Worm (Caenorhabditis elegans) whole organism, L4 larva: ENCODE data around the gene C48B4.6.

ENCODE experiments used
- F37D6.2 ChIP-seq: sonication (generic microtip); optimal IDR thresholded peaks from 2 replicates; lab custom pipeline; 2016; ENCODE audit warnings: mild to moderate bottlenecking, missing genetic modification characterization, missing compliant biosample characterization
- Y75B8A.6 ChIP-seq: fragments of 200-800 bp; sonication (Bioruptor generic); IDR thresholded peaks from 2 replicates; pipeline ENCODE4 v1.3.6; 2022; ENCODE audit warnings: missing genetic modification reagents, missing genetic modification characterization, missing compliant biosample characterization
- ZK546.5 ChIP-seq, 2 experiments: sonication (generic microtip); optimal IDR thresholded peaks; 2 replicates each; lab custom pipeline; 2017; ENCODE audit warnings: missing biosample characterization in 2 of 2, missing genetic modification characterization in 2 of 2
- aly-2 ChIP-seq: sonication (generic microtip); optimal IDR thresholded peaks from 2 replicates; lab custom pipeline; 2018; ENCODE audit warnings: missing biosample characterization, missing genetic modification characterization
- ama-1 ChIP-seq: fragments of 150-350 bp; optimal IDR thresholded peaks from 2 replicates; lab custom pipeline; 2014; ENCODE audit warnings: inconsistent platforms, mixed read lengths
- ceh-20 ChIP-seq: fragments of 200-800 bp; sonication (Bioruptor generic); IDR thresholded peaks from 2 replicates; pipeline ENCODE4 v1.3.6; 2022; ENCODE audit warnings: missing genetic modification reagents, missing genetic modification characterization, missing compliant biosample characterization
- ceh-32 ChIP-seq: sonication (generic microtip); optimal IDR thresholded peaks from 2 replicates; lab custom pipeline; 2016; ENCODE audit warnings: mild to moderate bottlenecking, missing genetic modification characterization, missing compliant biosample characterization; ENCODE audit not compliant: poor library complexity
- ceh-82 ChIP-seq: sonication (generic microtip); optimal IDR thresholded peaks from 2 replicates; lab custom pipeline; 2017; ENCODE audit warnings: missing biosample characterization, missing genetic modification characterization
- daf-12 ChIP-seq: fragments of 150-350 bp; optimal IDR thresholded peaks from 2 replicates; lab custom pipeline; 2014; ENCODE audit warnings: missing biosample characterization, missing genetic modification reagents, missing genetic modification characterization
- daf-19 ChIP-seq: fragments of 200-800 bp; sonication (Bioruptor generic); conservative IDR thresholded peaks from 2 replicates; pipeline ENCODE4 v1.3.6; 2022; ENCODE audit warnings: missing genetic modification characterization, missing compliant biosample characterization
- duxl-1 ChIP-seq: sonication (generic microtip); optimal IDR thresholded peaks from 2 replicates; lab custom pipeline; 2016; ENCODE audit warnings: mild to moderate bottlenecking, missing genetic modification characterization, moderate library complexity, missing compliant biosample characterization; ENCODE audit not compliant: poor library complexity
- dve-1 ChIP-seq: sonication (generic microtip); optimal IDR thresholded peaks from 2 replicates; lab custom pipeline; 2017; ENCODE audit warnings: antibody characterized with exemption, mild to moderate bottlenecking, missing genetic modification characterization, missing compliant biosample characterization; ENCODE audit not compliant: insufficient read depth
- egl-27 ChIP-seq: sonication (generic microtip); optimal IDR thresholded peaks from 3 replicates; lab custom pipeline; 2017; ENCODE audit warnings: missing biosample characterization, missing genetic modification reagents, missing genetic modification characterization
- gei-8 ChIP-seq: fragments of 200-800 bp; sonication (Bioruptor generic); optimal IDR thresholded peaks from 2 replicates; lab custom pipeline; 2018; ENCODE audit warnings: mild to moderate bottlenecking, missing genetic modification characterization, missing compliant biosample characterization
- hlh-30 ChIP-seq: sonication (generic microtip); optimal IDR thresholded peaks from 2 replicates; lab custom pipeline; 2017; ENCODE audit warnings: antibody characterized with exemption, mild to moderate bottlenecking, missing genetic modification characterization, missing compliant biosample characterization; ENCODE audit not compliant: insufficient read depth
- lin-1 ChIP-seq: fragments of 200-800 bp; sonication (Bioruptor generic); IDR thresholded peaks from 2 replicates; pipeline ENCODE4 v1.3.6; 2022; ENCODE audit warnings: missing genetic modification reagents, missing genetic modification characterization, missing compliant biosample characterization
- lin-29 ChIP-seq: fragments of 200-800 bp; sonication (Bioruptor generic); IDR thresholded peaks from 2 replicates; pipeline ENCODE4 v1.3.6; 2022; ENCODE audit warnings: missing genetic modification reagents, missing genetic modification characterization, missing compliant biosample characterization
- lin-39 ChIP-seq: fragments of 150-350 bp; optimal IDR thresholded peaks from 2 replicates; lab custom pipeline; 2014; ENCODE audit warnings: missing biosample characterization, missing genetic modification reagents, missing genetic modification characterization
- madf-5 ChIP-seq, 2 experiments: fragments of 200-800 bp; sonication (Bioruptor generic); IDR thresholded peaks; 2 replicates each; pipeline ENCODE4 v1.3.6; 2022; ENCODE audit warnings: missing compliant biosample characterization in 2 of 2, missing genetic modification characterization in 2 of 2
- mdl-1 ChIP-seq, 2 experiments: fragments of 150-350 bp in 1 of 2; sonication (generic microtip) in 1 of 2; optimal IDR thresholded peaks; 2 replicates each; lab custom pipeline; 2014 to 2017; ENCODE audit warnings: missing biosample characterization in 2 of 2, missing genetic modification characterization in 2 of 2
- mep-1 ChIP-seq: fragments of 150-350 bp; sonication (generic microtip); optimal IDR thresholded peaks from 3 replicates; lab custom pipeline; 2014; ENCODE audit warnings: missing biosample characterization, missing genetic modification characterization
- mes-2 ChIP-seq: sonication (generic microtip); optimal IDR thresholded peaks from 2 replicates; lab custom pipeline; 2016; ENCODE audit warnings: missing genotype, mild to moderate bottlenecking, missing genetic modification characterization, missing compliant biosample characterization; ENCODE audit not compliant: poor library complexity, severe bottlenecking
- mxl-3 ChIP-seq: fragments of 200-800 bp; sonication (Bioruptor generic); optimal IDR thresholded peaks from 2 replicates; lab custom pipeline; 2018; ENCODE audit warnings: mild to moderate bottlenecking, missing genetic modification characterization, missing compliant biosample characterization
- nhr-102 ChIP-seq: sonication (generic microtip); optimal IDR thresholded peaks from 2 replicates; lab custom pipeline; 2016; ENCODE audit warnings: mild to moderate bottlenecking, missing genetic modification characterization, moderate library complexity, missing compliant biosample characterization
- nhr-237 ChIP-seq: sonication (generic microtip); optimal IDR thresholded peaks from 2 replicates; lab custom pipeline; 2017; ENCODE audit warnings: missing biosample characterization, missing genetic modification characterization
- nhr-42 ChIP-seq: fragments of 200-800 bp; sonication (Bioruptor generic); IDR thresholded peaks from 2 replicates; pipeline ENCODE4 v1.3.6; 2022; ENCODE audit warnings: missing genetic modification characterization, missing compliant biosample characterization
- nhr-76 ChIP-seq: fragments of 150-350 bp; optimal IDR thresholded peaks from 2 replicates; lab custom pipeline; 2014; ENCODE audit warnings: missing biosample characterization, missing genetic modification characterization
- pha-4 ChIP-seq, 2 experiments: fragments of 150-350 bp in 1 of 2; fragments of 200-800 bp in 1 of 2; sonication (Bioruptor generic) in 1 of 2; IDR thresholded peaks in 1 of 2; optimal IDR thresholded peaks in 1 of 2; 2 replicates each; pipeline versions ENCODE4 v1.3.6 to Lab custom; 2014 to 2022; ENCODE audit warnings: missing genetic modification characterization in 2 of 2, missing genetic modification reagents in 2 of 2, missing biosample characterization in 1 of 2, missing compliant biosample characterization in 1 of 2
- tag-97 ChIP-seq: fragments of 200-800 bp; sonication (Bioruptor generic); IDR thresholded peaks from 2 replicates; pipeline ENCODE4 v1.3.6; 2022; ENCODE audit warnings: missing genetic modification characterization, missing compliant biosample characterization
- tra-1 ChIP-seq: fragments of 200-800 bp; sonication (Bioruptor generic); IDR thresholded peaks from 2 replicates; pipeline ENCODE4 v1.3.6; 2022; ENCODE audit warnings: missing genetic modification reagents, missing genetic modification characterization, missing compliant biosample characterization
- unc-62 ChIP-seq, 3 experiments: fragments of 150-350 bp in 1 of 3; sonication (generic microtip); optimal IDR thresholded peaks in 2 of 3; peaks in 1 of 3; 1 replicate in 1 of 3; 2 replicates in 2 of 3; lab custom pipeline; 2014 to 2017; ENCODE audit warnings: missing biosample characterization in 3 of 3, missing genetic modification characterization in 3 of 3, missing genetic modification reagents in 3 of 3, missing genotype in 1 of 3
- zfp-2 ChIP-seq: sonication (generic microtip); optimal IDR thresholded peaks from 2 replicates; lab custom pipeline; 2016; ENCODE audit warnings: mild to moderate bottlenecking, missing genetic modification characterization, missing compliant biosample characterization
- zfp-3 ChIP-seq: fragments of 200-800 bp; sonication (Bioruptor generic); conservative IDR thresholded peaks from 2 replicates; pipeline ENCODE4 v1.3.6; 2022; ENCODE audit warnings: missing genetic modification reagents, missing genetic modification characterization, missing compliant biosample characterization
- zip-11 ChIP-seq: fragments of 200-800 bp; sonication (Bioruptor generic); IDR thresholded peaks from 2 replicates; pipeline ENCODE4 v1.3.6; 2022; ENCODE audit warnings: missing genetic modification characterization, missing compliant biosample characterization
- ztf-11 ChIP-seq: fragments of 150-350 bp; optimal IDR thresholded peaks from 2 replicates; lab custom pipeline; 2014; ENCODE audit warnings: missing biosample characterization, missing genetic modification characterization

Gene C48B4.6

DNA sequence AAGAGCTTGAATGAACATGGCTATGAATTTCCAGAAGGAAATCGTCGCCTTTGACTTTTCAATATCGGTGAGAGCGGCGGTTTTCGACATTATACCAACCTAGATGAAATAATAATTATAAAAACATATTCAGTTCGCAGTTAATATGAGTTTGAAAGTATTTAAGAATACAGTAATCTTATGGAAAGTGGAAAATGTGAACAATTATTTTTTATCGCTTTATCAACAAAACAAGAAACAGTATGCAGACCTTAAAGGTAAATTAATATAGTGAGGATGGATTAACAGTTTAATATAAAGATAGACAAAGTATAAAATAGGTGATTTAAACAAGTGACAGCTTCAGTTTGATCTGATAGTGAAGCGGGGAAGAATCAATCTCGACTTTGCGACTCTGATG is at the start of gene C48B4.6:
Gene C48B4.6, minus strand, starts transcription at position 101 of the 400 bp plus-strand sequence.
- TF ChIP-seq dve-1 (tag; lab: Kevin White, UChicago), result no peak
- no peak for TF ChIP-seq mdl-1 (tag; optimal IDR thresholded peaks at IDR 0.05; lab: Kevin White, UChicago)
- no peak for TF ChIP-seq lin-39 (tag; lab: Kevin White, UChicago)
- no peak for TF ChIP-seq mep-1 (tag; lab: Kevin White, UChicago)
- no peak for TF ChIP-seq zfp-2 (tag; lab: Kevin White, UChicago)
- no peak for TF ChIP-seq ceh-82 (tag; lab: Kevin White, UChicago)
- no peak for TF ChIP-seq ama-1 (lab: Kevin White, UChicago)
- TF ChIP-seq, all 104 proteins: peak for 0

DNA sequence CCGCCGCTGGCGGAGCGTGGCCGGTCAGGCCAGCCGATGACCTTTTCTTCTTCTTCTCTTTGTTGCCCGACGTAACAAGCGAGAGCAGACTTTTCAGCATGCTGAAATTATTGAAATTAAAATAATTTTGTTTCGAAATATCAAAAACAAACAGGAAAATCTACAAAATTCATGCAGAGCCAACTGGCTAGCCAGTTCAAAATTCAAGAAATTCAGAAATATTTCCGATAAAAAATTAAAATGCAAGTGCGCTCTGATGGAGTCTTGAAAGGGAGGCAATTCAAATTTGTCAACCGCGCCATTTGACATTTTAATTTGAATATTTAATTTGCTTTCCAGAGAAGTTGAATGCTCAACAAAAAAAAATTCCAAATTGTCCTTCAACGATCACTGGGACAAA is 42.3 kb upstream of the C48B4.6 start, which contains the start of gene F58A4.2:
Gene F58A4.2, minus strand, starts transcription at position 101 of the 400 bp plus-strand sequence.
- no peak for TF ChIP-seq hlh-30 (tag; lab: Kevin White, UChicago)
- TF ChIP-seq pha-4 (GFP tag; IDR thresholded peaks at IDR 0.05; lab: Robert Waterston, UW), result no peak
- no peak for TF ChIP-seq pha-4 (tag; optimal IDR thresholded peaks at IDR 0.05; lab: Kevin White, UChicago)
- no peak for TF ChIP-seq gei-8
- TF ChIP-seq Y75B8A.6 (GFP tag; lab: Robert Waterston, UW), result no peak
- no peak for TF ChIP-seq madf-5 (GFP tag; IDR thresholded peaks at IDR 0.05; lab: Robert Waterston, UW)
- TF ChIP-seq unc-62 (GFP tag; optimal IDR thresholded peaks at IDR 0.05 in 1 of 2; lab: Kevin White, UChicago), result no peak
- no peak for TF ChIP-seq unc-62 (tag; optimal IDR thresholded peaks at IDR 0.05; lab: Kevin White, UChicago)
- TF ChIP-seq ZK546.5 (tag; optimal IDR thresholded peaks at IDR 0.05; lab: Kevin White, UChicago), result no peak
- TF ChIP-seq zip-11 (GFP tag; lab: Robert Waterston, UW), result no peak
- TF ChIP-seq zfp-3 (GFP tag; lab: Robert Waterston, UW), result no peak
- no peak for TF ChIP-seq nhr-76 (tag; lab: Kevin White, UChicago)
- no peak for TF ChIP-seq tag-97

ce11 chrIII:9598168-9598567 is 39.8 kb upstream of the C48B4.6 start, which contains the start of gene F58A4.1:
Gene F58A4.1 (plus strand): TSS chrIII:9598468.
- TF ChIP-seq duxl-1 (tag; lab: Kevin White, UChicago) (no peak), lin-1 (GFP tag; lab: Robert Waterston, UW) (no peak), daf-12 (tag; lab: Kevin White, UChicago) (no peak), aly-2 (no peak), egl-27 (tag; lab: Kevin White, UChicago) (no peak), ztf-11 (no peak), nhr-237 (tag; lab: Kevin White, UChicago) (no peak), nhr-42 (GFP tag; lab: Robert Waterston, UW) (no peak), pha-4 (GFP tag; IDR thresholded peaks at IDR 0.05; lab: Robert Waterston, UW) (no peak), pha-4 (tag; optimal IDR thresholded peaks at IDR 0.05; lab: Kevin White, UChicago) (no peak), ceh-20 (GFP tag; lab: Robert Waterston, UW) (no peak), mxl-3 (GFP tag; lab: Kevin White, UChicago) (no peak), nhr-102 (tag; lab: Kevin White, UChicago) (no peak), F37D6.2 (tag; lab: Kevin White, UChicago) (no peak), ama-1 (lab: Kevin White, UChicago) (no peak), daf-19 (no peak), ceh-32 (no peak), lin-29 (GFP tag; lab: Robert Waterston, UW) (no peak), mes-2 (no peak), tra-1 (GFP tag; lab: Robert Waterston, UW) (no peak)
